Fruit fly (Drosophila melanogaster) whole organism, embryonic: ENCODE measurements around the gene Moe.

Experiments
- ATbp ChIP-seq: fragments of 200-800 bp; sonication (Bioruptor generic); optimal IDR thresholded peaks from 2 replicates; lab custom pipeline; 2017; ENCODE audit warnings: missing biosample characterization, mild to moderate bottlenecking, missing genetic modification characterization, missing genetic modification reagents
- BtbVII ChIP-seq: fragments of 200-800 bp; sonication (Bioruptor generic); optimal IDR thresholded peaks from 3 replicates; lab custom pipeline; 2017; ENCODE audit warnings: missing biosample characterization, mild to moderate bottlenecking, missing genetic modification characterization
- CG10979 ChIP-seq: fragments of 200-800 bp; sonication (Bioruptor generic); optimal IDR thresholded peaks from 2 replicates; lab custom pipeline; 2018; ENCODE audit warnings: missing biosample characterization, mild to moderate bottlenecking, missing genetic modification characterization, moderate library complexity
- CG11398 ChIP-seq: fragments of 200-800 bp; sonication (Bioruptor generic); optimal IDR thresholded peaks from 2 replicates; lab custom pipeline; 2016; ENCODE audit warnings: missing biosample characterization, missing genetic modification characterization
- CG11504 ChIP-seq: fragments of 200-800 bp; sonication (Bioruptor generic); optimal IDR thresholded peaks from 3 replicates; lab custom pipeline; 2019; ENCODE audit warnings: missing biosample characterization, mild to moderate bottlenecking, missing genetic modification characterization, moderate library complexity
- CG11560 ChIP-seq: fragments of 200-800 bp; sonication (Bioruptor generic); IDR thresholded peaks from 3 replicates; pipeline ENCODE4 v1.3.6; 2022; ENCODE audit warnings: missing biosample characterization, missing genetic modification characterization
- CG12104 ChIP-seq: fragments of 200-800 bp; sonication (Bioruptor generic); optimal IDR thresholded peaks from 3 replicates; lab custom pipeline; 2016; ENCODE audit warnings: missing biosample characterization, missing genetic modification characterization
- CG14860 ChIP-seq: fragments of 200-800 bp; sonication (Bioruptor generic); IDR thresholded peaks from 3 replicates; pipeline ENCODE4 v1.3.6; 2022; ENCODE audit warnings: missing biosample characterization, missing genetic modification characterization; ENCODE audit not compliant: partially characterized antibody
- CG16813 ChIP-seq: fragments of 200-800 bp; sonication (Bioruptor generic); IDR thresholded peaks from 3 replicates; pipeline ENCODE4 v1.3.6; 2022; ENCODE audit warnings: missing biosample characterization, missing genetic modification characterization; ENCODE audit not compliant: partially characterized antibody
- CG16863 ChIP-seq: fragments of 200-800 bp; sonication (Bioruptor generic); optimal IDR thresholded peaks from 3 replicates; lab custom pipeline; 2016; ENCODE audit warnings: missing biosample characterization, missing genetic modification characterization
- CG18262 ChIP-seq: fragments of 200-800 bp; optimal IDR thresholded peaks from 3 replicates; lab custom pipeline; 2019; ENCODE audit warnings: missing biosample characterization, mild to moderate bottlenecking, missing genetic modification characterization, moderate library complexity
- CG2678 ChIP-seq: fragments of 200-800 bp; sonication (Bioruptor generic); optimal IDR thresholded peaks from 3 replicates; lab custom pipeline; 2019; ENCODE audit warnings: missing biosample characterization, mild to moderate bottlenecking, missing genetic modification characterization, moderate library complexity
- CG30403 ChIP-seq: fragments of 200-800 bp; sonication (Bioruptor generic); optimal IDR thresholded peaks from 3 replicates; lab custom pipeline; 2016; ENCODE audit warnings: missing biosample characterization, missing genetic modification characterization
- CG33557 ChIP-seq: fragments of 200-800 bp; sonication (Bioruptor generic); optimal IDR thresholded peaks from 2 replicates; lab custom pipeline; 2019; ENCODE audit warnings: missing biosample characterization, mild to moderate bottlenecking, missing genetic modification characterization, moderate library complexity
- CG34422 ChIP-seq: fragments of 200-800 bp; sonication (Bioruptor generic); IDR thresholded peaks from 3 replicates; pipeline ENCODE4 v1.3.6; 2022; ENCODE audit warnings: missing biosample characterization, missing genetic modification characterization
- CG6791 ChIP-seq: fragments of 200-800 bp; sonication (Bioruptor generic); IDR thresholded peaks from 3 replicates; pipeline ENCODE4 v1.3.6; 2022; ENCODE audit warnings: missing biosample characterization, missing genetic modification characterization; ENCODE audit not compliant: partially characterized antibody
- CG6854 ChIP-seq: fragments of 200-800 bp; sonication (Bioruptor generic); optimal IDR thresholded peaks from 3 replicates; lab custom pipeline; 2017; ENCODE audit warnings: missing biosample characterization, mild to moderate bottlenecking, missing genetic modification characterization
- CG7928 ChIP-seq: fragments of 200-800 bp; sonication (Bioruptor generic); optimal IDR thresholded peaks from 2 replicates; lab custom pipeline; 2017; ENCODE audit warnings: missing biosample characterization, mild to moderate bottlenecking, missing genetic modification characterization
- CG9932 ChIP-seq: fragments of 200-800 bp; sonication (Bioruptor generic); IDR thresholded peaks from 2 replicates; pipeline ENCODE4 v1.3.6; 2022; ENCODE audit warnings: missing biosample characterization, missing genetic modification characterization
- D19A ChIP-seq: fragments of 200-800 bp; optimal IDR thresholded peaks from 3 replicates; lab custom pipeline; 2019; ENCODE audit warnings: missing biosample characterization, mild to moderate bottlenecking, missing genetic modification characterization, moderate library complexity
- ERR ChIP-seq: fragments of 200-800 bp; sonication (Bioruptor generic); optimal IDR thresholded peaks from 2 replicates; lab custom pipeline; 2016; ENCODE audit warnings: missing biosample characterization, missing genetic modification characterization
- Elba2 ChIP-seq: fragments of 200-800 bp; sonication (Bioruptor generic); optimal IDR thresholded peaks from 3 replicates; lab custom pipeline; 2016; ENCODE audit warnings: missing biosample characterization, missing genetic modification characterization
- Kr ChIP-seq: fragments of 200-800 bp; sonication (Bioruptor generic); optimal IDR thresholded peaks from 2 replicates; lab custom pipeline; 2017; ENCODE audit warnings: missing biosample characterization, mild to moderate bottlenecking, missing genetic modification characterization
- NC2α ChIP-seq: fragments of 200-800 bp; sonication (Bioruptor generic); optimal IDR thresholded peaks from 2 replicates; lab custom pipeline; 2016; ENCODE audit warnings: missing biosample characterization, missing genetic modification characterization
- Pdp1 ChIP-seq, 2 experiments: fragments of 200-800 bp; sonication (Bioruptor generic); optimal IDR thresholded peaks; 3 replicates each; lab custom pipeline; 2016; ENCODE audit warnings: missing biosample characterization in 2 of 2, missing genetic modification characterization in 2 of 2, mild to moderate bottlenecking in 1 of 2, moderate library complexity in 1 of 2
- Ravus ChIP-seq: fragments of 200-800 bp; sonication (Bioruptor generic); IDR thresholded peaks from 2 replicates; pipeline ENCODE4 v1.3.6; 2022; ENCODE audit warnings: missing biosample characterization, missing genetic modification characterization
- Sry-β ChIP-seq: fragments of 200-800 bp; sonication (Bioruptor generic); optimal IDR thresholded peaks from 2 replicates; lab custom pipeline; 2018; ENCODE audit warnings: missing biosample characterization, mild to moderate bottlenecking, missing genetic modification characterization, moderate library complexity
- al ChIP-seq: fragments of 200-800 bp; sonication (Bioruptor generic); IDR thresholded peaks from 2 replicates; pipeline ENCODE4 v1.3.6; 2022; ENCODE audit warnings: missing biosample characterization, missing genetic modification characterization
- dimm ChIP-seq: fragments of 200-800 bp; sonication (Bioruptor generic); IDR thresholded peaks from 2 replicates; pipeline ENCODE4 v1.3.6; 2022; ENCODE audit warnings: missing biosample characterization, missing genetic modification characterization
- dpn ChIP-seq, 2 experiments: fragments of 200-800 bp; sonication (Bioruptor generic); optimal IDR thresholded peaks; 3 replicates each; lab custom pipeline; 2016; ENCODE audit warnings: missing biosample characterization in 2 of 2, missing genetic modification characterization in 2 of 2
- ftz-f1 ChIP-seq: fragments of 200-800 bp; sonication (Bioruptor generic); optimal IDR thresholded peaks from 2 replicates; lab custom pipeline; 2016; ENCODE audit warnings: missing biosample characterization, missing genetic modification characterization
- grau ChIP-seq: fragments of 200-800 bp; optimal IDR thresholded peaks from 3 replicates; lab custom pipeline; 2019; ENCODE audit warnings: missing biosample characterization, mild to moderate bottlenecking, missing genetic modification characterization, moderate library complexity
- insv ChIP-seq, 2 experiments: fragments of 200-800 bp; sonication (Bioruptor generic); optimal IDR thresholded peaks; 3 replicates each; lab custom pipeline; 2016 to 2018; ENCODE audit warnings: missing biosample characterization in 2 of 2, missing genetic modification characterization in 2 of 2
- klu ChIP-seq: fragments of 200-800 bp; sonication (Bioruptor generic); IDR thresholded peaks from 2 replicates; pipeline ENCODE4 v1.3.6; 2022; ENCODE audit warnings: missing biosample characterization, missing genetic modification characterization
- lmd ChIP-seq: fragments of 200-800 bp; sonication (Bioruptor generic); IDR thresholded peaks from 2 replicates; pipeline ENCODE4 v1.3.6; 2022; ENCODE audit warnings: missing biosample characterization, missing genetic modification characterization
- nerfin-2 ChIP-seq: fragments of 200-800 bp; sonication (Bioruptor generic); IDR thresholded peaks from 2 replicates; pipeline ENCODE4 v1.3.6; 2022; ENCODE audit warnings: missing biosample characterization, missing genetic modification characterization; ENCODE audit not compliant: partially characterized antibody
- onecut ChIP-seq: fragments of 200-800 bp; sonication (Bioruptor generic); IDR thresholded peaks from 2 replicates; pipeline ENCODE4 v1.3.6; 2022; ENCODE audit warnings: missing biosample characterization, missing genetic modification characterization
- pfk ChIP-seq: fragments of 200-800 bp; sonication (Bioruptor generic); optimal IDR thresholded peaks from 2 replicates; lab custom pipeline; 2018; ENCODE audit warnings: missing biosample characterization, mild to moderate bottlenecking, missing genetic modification characterization, moderate library complexity
- pros ChIP-seq: fragments of 200-800 bp; sonication (Bioruptor generic); optimal IDR thresholded peaks from 3 replicates; lab custom pipeline; 2019; ENCODE audit warnings: missing biosample characterization, mild to moderate bottlenecking, missing genetic modification characterization, moderate library complexity
- row ChIP-seq: fragments of 200-800 bp; sonication (Bioruptor generic); IDR thresholded peaks from 3 replicates; pipeline ENCODE4 v1.3.6; 2022; ENCODE audit warnings: missing biosample characterization, missing genetic modification characterization
- sc ChIP-seq, 3 experiments: fragments of >200 bp in 2 of 3; fragments of 200-800 bp in 1 of 3; sonication (Bioruptor generic) in 1 of 3; optimal IDR thresholded peaks; 2 replicates in 2 of 3; 3 replicates in 1 of 3; lab custom pipeline; 2017; ENCODE audit warnings: mild to moderate bottlenecking in 1 of 3, missing biosample characterization in 1 of 3, missing genetic modification characterization in 1 of 3, missing genetic modification reagents in 1 of 3
- scrt ChIP-seq: fragments of 200-800 bp; sonication (Bioruptor generic); optimal IDR thresholded peaks from 2 replicates; lab custom pipeline; 2018; ENCODE audit warnings: missing biosample characterization, mild to moderate bottlenecking, missing genetic modification characterization, moderate library complexity
- sens ChIP-seq: fragments of 200-800 bp; sonication (Bioruptor generic); peaks from one replicate; lab custom pipeline; 2016; ENCODE audit warnings: missing biosample characterization, missing genetic modification characterization
- slbo ChIP-seq: fragments of 200-800 bp; sonication (Bioruptor generic); IDR thresholded peaks from 2 replicates; pipeline ENCODE4 v1.3.6; 2022; ENCODE audit warnings: missing biosample characterization, missing genetic modification characterization
- tgo ChIP-seq: fragments of 200-800 bp; sonication (Bioruptor generic); IDR thresholded peaks from 3 replicates; pipeline ENCODE4 v1.3.6; 2022; ENCODE audit warnings: missing biosample characterization, missing genetic modification characterization
- vvl ChIP-seq: fragments of 200-800 bp; sonication (Bioruptor generic); IDR thresholded peaks from 2 replicates; pipeline ENCODE4 v1.3.6; 2022; ENCODE audit warnings: missing biosample characterization, missing genetic modification characterization
- z ChIP-seq: fragments of 200-800 bp; sonication (Bioruptor generic); IDR thresholded peaks from 3 replicates; pipeline ENCODE4 v1.3.6; 2022; ENCODE audit warnings: missing biosample characterization, missing genetic modification characterization
- zfh1 ChIP-seq: fragments of 200-800 bp; sonication (Bioruptor generic); IDR thresholded peaks from 3 replicates; pipeline ENCODE4 v1.3.6; 2022; ENCODE audit warnings: missing biosample characterization, missing genetic modification characterization

The Moe gene

dm6 chrX:8896845-8897775, 1.0 kb downstream of the Moe start (continued):
- TF ChIP-seq pfk (GFP tag; lab: Kevin White, UChicago), result no peak
- 0 out of 2 replicates have a peak, but pooled peaks have one; percentile 21 for TF ChIP-seq al (GFP tag; lab: Robert Waterston, UW)
- peak; percentile 13 for TF ChIP-seq Elba2 (GFP tag; lab: Kevin White, UChicago)
- TF ChIP-seq CG6791 (GFP tag; lab: Robert Waterston, UW), result peak; percentile 9; the same call in 1 of the 3 replicates
- TF ChIP-seq lmd (GFP tag; lab: Robert Waterston, UW), result no peak
- peak; percentile 9 for TF ChIP-seq ATbp (GFP tag; lab: Kevin White, UChicago)
- no peak for TF ChIP-seq BtbVII (GFP tag; lab: Kevin White, UChicago)
- no peak for TF ChIP-seq klu (GFP tag; lab: Robert Waterston, UW)
- peak; percentile 76; the same call in 1 of the 2 replicates for TF ChIP-seq vvl
- TF ChIP-seq CG16813, result no peak
- TF ChIP-seq insv (GFP tag; optimal IDR thresholded peaks at IDR 0.05; lab: Kevin White, UChicago), result peak; percentile 88 to 96
- TF ChIP-seq CG14860 (GFP tag; lab: Robert Waterston, UW), result no peak
- peak; percentile 62 for TF ChIP-seq sens
- peak; percentile 44 for TF ChIP-seq CG2678 (tag; lab: Kevin White, UChicago)
- peak; percentile 55 for TF ChIP-seq pros (GFP tag; lab: Kevin White, UChicago)
- TF ChIP-seq onecut (GFP tag; lab: Robert Waterston, UW), result no peak
- TF ChIP-seq Ravus (GFP tag; lab: Robert Waterston, UW), result no peak
- TF ChIP-seq CG6854 (GFP tag; lab: Kevin White, UChicago), result no peak
- no peak for TF ChIP-seq Pdp1 (GFP tag; optimal IDR thresholded peaks at IDR 0.05; lab: Kevin White, UChicago)
- no peak for TF ChIP-seq ftz-f1 (GFP tag; lab: Kevin White, UChicago)
- 0 out of 3 replicates have a peak, but pooled peaks have one; percentile 31 for TF ChIP-seq tgo (GFP tag; lab: Robert Waterston, UW)
- TF ChIP-seq CG7928 (GFP tag; lab: Kevin White, UChicago), result no peak
- no peak for TF ChIP-seq scrt
- TF ChIP-seq nerfin-2 (GFP tag; lab: Robert Waterston, UW), result no peak
- 0 out of 3 replicates have a peak, but pooled peaks have one; percentile 35 for TF ChIP-seq zfh1 (GFP tag; lab: Robert Waterston, UW)
- TF ChIP-seq dimm (GFP tag; lab: Robert Waterston, UW), result no peak
- TF ChIP-seq CG30403 (GFP tag; lab: Kevin White, UChicago), result peak; percentile 29
- TF ChIP-seq ERR (GFP tag; lab: Kevin White, UChicago), result no peak
- no peak for TF ChIP-seq sc (optimal IDR thresholded peaks at IDR 0.05; lab: Kevin White, UChicago)
- TF ChIP-seq sc (GFP tag; optimal IDR thresholded peaks at IDR 0.05; lab: Kevin White, UChicago), result no peak
- no peak for TF ChIP-seq z (GFP tag; lab: Robert Waterston, UW)
- peak; percentile 60 for TF ChIP-seq CG9932 (GFP tag; lab: Robert Waterston, UW)
- TF ChIP-seq CG33557 (GFP tag; lab: Kevin White, UChicago), result no peak
- no peak for TF ChIP-seq CG11560 (tag; lab: Robert Waterston, UW)
- peak; percentile 43 for TF ChIP-seq slbo (GFP tag; lab: Robert Waterston, UW)
- peak; percentile 33 for TF ChIP-seq CG18262 (tag; lab: Kevin White, UChicago)
- TF ChIP-seq CG34422 (GFP tag; lab: Robert Waterston, UW), result 0 out of 3 replicates have a peak, but pooled peaks have one; percentile 15
- TF ChIP-seq grau (tag; lab: Kevin White, UChicago), result peak; percentile 41
- TF ChIP-seq NC2α, result no peak
- no peak for TF ChIP-seq CG11398 (GFP tag; lab: Kevin White, UChicago)
- TF ChIP-seq row (GFP tag; lab: Robert Waterston, UW), result peak; percentile 53
- TF ChIP-seq dpn (GFP tag; optimal IDR thresholded peaks at IDR 0.05; lab: Kevin White, UChicago), result no peak
- TF ChIP-seq CG16863, result no peak
- TF ChIP-seq Sry-β (GFP tag; lab: Kevin White, UChicago), result peak; percentile 85
- peak; percentile 15 for TF ChIP-seq D19A
- no peak for TF ChIP-seq Kr (GFP tag; lab: Kevin White, UChicago)
- TF ChIP-seq CG10979 (tag; lab: Kevin White, UChicago), result peak; percentile 16
- peak; percentile 10 for TF ChIP-seq CG12104 (GFP tag; lab: Kevin White, UChicago)
- TF ChIP-seq CG11504, result peak; percentile 9
